Fruit fly (Drosophila melanogaster): Measurements from ENCODE around the gene Gr64e.

Gene Gr64e

dm6 chr3L:4080278-4080677 lies 48.3 kb downstream of the Gr64e start (continued):
- peak; percentile 30 for TF ChIP-seq fd96Cb (tag; optimal IDR thresholded peaks at IDR 0.05)
- no peak for TF ChIP-seq CG8281 (tag; optimal IDR thresholded peaks at IDR 0.05)
- no peak for TF ChIP-seq chif (GFP tag; optimal IDR thresholded peaks at IDR 0.05)
- TF ChIP-seq maf-S (GFP tag; optimal IDR thresholded peaks at IDR 0.05) = no peak
- no peak for TF ChIP-seq dm (GFP tag; optimal IDR thresholded peaks at IDR 0.05)
- TF ChIP-seq GATAe (GFP tag; conservative IDR thresholded peaks at IDR 0.05) = no peak
- peak; percentile 4 for TF ChIP-seq tin (GFP tag; optimal IDR thresholded peaks at IDR 0.05)
- TF ChIP-seq eyg (GFP tag; optimal IDR thresholded peaks at IDR 0.05) = no peak
- TF ChIP-seq CG18262 (tag; optimal IDR thresholded peaks at IDR 0.05) = peak; percentile 28
- TF ChIP-seq Nf-YA (GFP tag; IDR thresholded peaks at IDR 0.05) = no peak
- TF ChIP-seq toy (GFP tag; IDR thresholded peaks at IDR 0.05) = no peak
- TF ChIP-seq CG11560 (tag; IDR thresholded peaks at IDR 0.05) = no peak
- TF ChIP-seq aop (GFP tag; IDR thresholded peaks at IDR 0.05) = no peak
- TF ChIP-seq Lpt (GFP tag; optimal IDR thresholded peaks at IDR 0.05) = no peak
- peak; percentile 52 for TF ChIP-seq CG11504 (tag; optimal IDR thresholded peaks at IDR 0.05)
- TF ChIP-seq CG31441 (GFP tag; IDR thresholded peaks at IDR 0.05) = 0 out of 2 replicates have a peak, but pooled peaks have one; percentile 13
- TF ChIP-seq CG2678 (tag; optimal IDR thresholded peaks at IDR 0.05) = peak; percentile 36
- TF ChIP-seq CG1602 (GFP tag; optimal IDR thresholded peaks at IDR 0.05) = no peak
- no peak for TF ChIP-seq cas (GFP tag; IDR thresholded peaks at IDR 0.05)
- TF ChIP-seq YL-1 (GFP tag; optimal IDR thresholded peaks at IDR 0.05) = no peak
- peak; percentile 0 for TF ChIP-seq PHDP (tag; optimal IDR thresholded peaks at IDR 0.05)
- no peak for TF ChIP-seq Adf1 (GFP tag; IDR thresholded peaks at IDR 0.05)
- TF ChIP-seq Blimp-1 (GFP tag; optimal IDR thresholded peaks at IDR 0.05) = peak; percentile 44
- TF ChIP-seq CG30431 (GFP tag; optimal IDR thresholded peaks at IDR 0.05) = no peak
- no peak for TF ChIP-seq CG6813 (GFP tag; optimal IDR thresholded peaks at IDR 0.05)
- TF ChIP-seq CG14710 (tag; optimal IDR thresholded peaks at IDR 0.05) = peak; percentile 14
- TF ChIP-seq CG2712 (tag; optimal IDR thresholded peaks at IDR 0.05) = peak; percentile 33
- TF ChIP-seq run (tag; optimal IDR thresholded peaks at IDR 0.05) = no peak
- TF ChIP-seq sima (GFP tag; optimal IDR thresholded peaks at IDR 0.05) = no peak
- TF ChIP-seq CG8388 (GFP tag; optimal IDR thresholded peaks at IDR 0.05) = peak; percentile 16
- no peak for TF ChIP-seq Lhr (GFP tag; optimal IDR thresholded peaks at IDR 0.05)
- TF ChIP-seq C15 (GFP tag; IDR thresholded peaks at IDR 0.05) = no peak

dm6 chr3L:4081243-4081642 lies 49.3 kb downstream of the Gr64e start:
- peak; percentile 91 for TF ChIP-seq Hey (tag; optimal IDR thresholded peaks at IDR 0.05)
- TF ChIP-seq CG5180 (GFP tag; optimal IDR thresholded peaks at IDR 0.05) = no peak
- TF ChIP-seq CG10959 (GFP tag; IDR thresholded peaks at IDR 0.05) = no peak
- TF ChIP-seq row (GFP tag; IDR thresholded peaks at IDR 0.05) = 0 out of 3 replicates have a peak, but pooled peaks have one; percentile 8

dm6 chr3L:4083442-4083841 lies 51.5 kb downstream of the Gr64e start:
- TF ChIP-seq NfI (GFP tag; optimal IDR thresholded peaks at IDR 0.05) = no peak
- TF ChIP-seq pho (GFP tag; optimal IDR thresholded peaks at IDR 0.05) = no peak
- TF ChIP-seq abd-A (tag; optimal IDR thresholded peaks at IDR 0.05) = peak; percentile 64
- TF ChIP-seq nerfin-1 (tag; optimal IDR thresholded peaks at IDR 0.05) = peak; percentile 10
- TF ChIP-seq Dref (GFP tag; IDR thresholded peaks at IDR 0.05) = 0 out of 2 replicates have a peak, but pooled peaks have one; percentile 17
- TF ChIP-seq Hey (tag; optimal IDR thresholded peaks at IDR 0.05) = peak; percentile 94
- TF ChIP-seq pros (GFP tag; optimal IDR thresholded peaks at IDR 0.05) = peak; percentile 57
- no peak for TF ChIP-seq otp (GFP tag; IDR thresholded peaks at IDR 0.05)
- peak; percentile 28 for TF ChIP-seq Deaf1 (tag; optimal IDR thresholded peaks at IDR 0.05)
- TF ChIP-seq gsb-n (tag; optimal IDR thresholded peaks at IDR 0.05) = peak; percentile 79

Measured in whole organism, embryonic.